Fruit fly (Drosophila melanogaster): ENCODE measurements around the gene sd.
A peak's percentile ranks its signal among the peaks of the same experiment; 100 is the strongest.

DNA sequence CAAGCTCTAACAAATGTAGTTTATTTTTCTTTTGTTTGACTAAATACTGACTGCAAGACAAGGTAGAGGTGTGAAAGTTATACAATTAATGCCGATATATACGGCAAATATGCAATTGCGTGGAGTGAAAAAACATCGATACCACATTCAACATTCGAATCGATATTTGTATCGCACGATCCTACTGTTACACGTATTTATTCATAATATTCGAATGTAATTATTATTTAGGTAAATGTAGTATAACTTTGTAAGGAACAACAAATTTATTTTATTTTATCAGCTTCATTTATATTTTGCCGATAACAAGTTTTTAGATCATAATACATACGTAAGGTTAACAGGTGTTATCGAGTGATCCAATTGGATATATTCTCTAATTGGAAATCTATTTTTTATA, 31.2 kb downstream of the sd start, which contains the start of gene Chc:
- TF ChIP-seq Dip2 (GFP tag; IDR thresholded peaks at IDR 0.05) (no peak), CG12659 (GFP tag; optimal IDR thresholded peaks at IDR 0.05) (peak; percentile 3), Eip74EF (GFP tag; optimal IDR thresholded peaks at IDR 0.05) (no peak), luna (GFP tag; optimal IDR thresholded peaks at IDR 0.05) (no peak), lov (optimal IDR thresholded peaks at IDR 0.05) (no peak), lov (GFP tag; IDR thresholded peaks at IDR 0.05) (no peak), Dp (GFP tag; optimal IDR thresholded peaks at IDR 0.05) (peak; percentile 43), CG9437 (GFP tag; optimal IDR thresholded peaks at IDR 0.05) (peak; percentile 16)
